Worm (Caenorhabditis elegans) whole organism, L4/young adult: Measurements from ENCODE around the gene trul-1.

Experiments
- W03F9.2 ChIP-seq: fragments of 150-350 bp; optimal IDR thresholded peaks from 2 replicates; lab custom pipeline; 2014; ENCODE audit warnings: missing biosample characterization, missing genetic modification characterization
- dao-5 ChIP-seq: sonication (generic microtip); optimal IDR thresholded peaks from 2 replicates; lab custom pipeline; 2016; ENCODE audit warnings: missing genotype, missing genetic modification characterization, moderate library complexity, missing compliant biosample characterization
- him-1 ChIP-seq: sonication (generic microtip); optimal IDR thresholded peaks from 2 replicates; lab custom pipeline; 2016; ENCODE audit warnings: missing genotype, missing genetic modification reagents, missing genetic modification characterization, missing compliant biosample characterization

ce11 chrII:325639-326350, 43.4 kb upstream of the trul-1 start, which contains the start of gene sgcb-1:
- no peak for TF ChIP-seq him-1
- TF ChIP-seq dao-5 (tag; lab: Kevin White, UChicago) = no peak
- no peak for TF ChIP-seq W03F9.2
